Worm (Caenorhabditis elegans) whole organism, L4 larva: ENCODE results near the gene F57C7.4.

Experiments
- aha-1 ChIP-seq: fragments of 150-350 bp; peaks from one replicate; lab custom pipeline; 2014; ENCODE audit warnings: missing biosample characterization, missing genetic modification characterization
- daf-16 ChIP-seq, 3 experiments: sonication (generic microtip); optimal IDR thresholded peaks; 2 replicates each; lab custom pipeline; 2016 to 2017; ENCODE audit warnings: missing genetic modification characterization in 3 of 3, missing genetic modification reagents in 3 of 3, mild to moderate bottlenecking in 2 of 3, missing compliant biosample characterization in 2 of 3, missing biosample characterization in 1 of 3, moderate library complexity in 1 of 3
- dve-1 ChIP-seq: sonication (generic microtip); optimal IDR thresholded peaks from 2 replicates; lab custom pipeline; 2017; ENCODE audit warnings: antibody characterized with exemption, mild to moderate bottlenecking, missing genetic modification characterization, missing compliant biosample characterization; ENCODE audit not compliant: insufficient read depth
- tag-97 ChIP-seq: fragments of 200-800 bp; sonication (Bioruptor generic); IDR thresholded peaks from 2 replicates; pipeline ENCODE4 v1.3.6; 2022; ENCODE audit warnings: missing genetic modification characterization, missing compliant biosample characterization
- ztf-11 ChIP-seq: fragments of 150-350 bp; optimal IDR thresholded peaks from 2 replicates; lab custom pipeline; 2014; ENCODE audit warnings: missing biosample characterization, missing genetic modification characterization

DNA sequence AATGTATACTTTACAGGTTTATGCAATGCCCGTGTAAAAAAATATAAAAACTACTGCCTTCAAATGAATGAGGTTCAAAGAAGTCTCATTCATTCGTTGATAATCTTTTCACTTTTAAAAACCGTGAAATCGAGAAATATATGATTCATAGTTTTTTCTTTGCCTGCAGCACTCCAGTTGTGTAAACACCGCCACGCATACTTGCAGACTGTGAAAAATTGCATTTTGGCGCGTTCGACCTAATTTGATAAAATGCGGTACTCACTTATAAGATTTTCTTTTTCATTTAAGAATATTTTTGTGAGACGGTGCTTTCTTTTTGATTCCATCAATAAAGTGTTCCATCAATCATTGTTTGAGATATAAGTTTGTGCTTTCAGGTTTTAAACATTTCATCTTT lies 22.6 kb downstream of the F57C7.4 start:
- TF ChIP-seq ztf-11 (tag; lab: Kevin White, UChicago) (no peak), daf-16 (GFP tag; optimal IDR thresholded peaks at IDR 0.05; lab: Kevin White, UChicago) (no peak), daf-16 (tag; optimal IDR thresholded peaks at IDR 0.05; lab: Kevin White, UChicago) (peak; percentile 36), tag-97 (no peak), aha-1 (tag; lab: Kevin White, UChicago) (peak; percentile 75), dve-1 (tag; lab: Kevin White, UChicago) (no peak)
